Fruit fly (Drosophila melanogaster) whole organism, embryonic: ENCODE results near the gene in.

Source experiments
- Awh ChIP-seq: fragments of 200-800 bp; sonication (Bioruptor generic); IDR thresholded peaks from 2 replicates; pipeline ENCODE4, ENCODE4 v1.3.6; 2022; ENCODE audit warnings: missing biosample characterization, missing genetic modification characterization
- BEAF-32 ChIP-seq: fragments of 200-800 bp; sonication (Bioruptor generic); optimal IDR thresholded peaks from 3 replicates; lab custom pipeline; 2017; ENCODE audit warnings: missing biosample characterization, missing genetic modification characterization, mild to moderate bottlenecking, moderate library complexity, missing genetic modification reagents
- CG12104 ChIP-seq: fragments of 200-800 bp; sonication (Bioruptor generic); optimal IDR thresholded peaks from 3 replicates; lab custom pipeline; 2016; ENCODE audit warnings: missing biosample characterization, missing genetic modification characterization
- CG12769 ChIP-seq: fragments of 200-800 bp; sonication (Bioruptor generic); optimal IDR thresholded peaks from 2 replicates; lab custom pipeline; 2019; ENCODE audit warnings: missing biosample characterization, mild to moderate bottlenecking, missing genetic modification characterization, moderate library complexity
- CG13296 ChIP-seq: fragments of 200-800 bp; sonication (Bioruptor generic); optimal IDR thresholded peaks from 3 replicates; lab custom pipeline; 2018; ENCODE audit warnings: missing biosample characterization, mild to moderate bottlenecking, missing genetic modification characterization
- CG14667 ChIP-seq: fragments of 200-800 bp; sonication (Bioruptor generic); IDR thresholded peaks from 2 replicates; pipeline ENCODE4 v1.3.6; 2022; ENCODE audit warnings: missing biosample characterization, missing genetic modification characterization
- CG16813 ChIP-seq: fragments of 200-800 bp; sonication (Bioruptor generic); IDR thresholded peaks from 3 replicates; pipeline ENCODE4 v1.3.6; 2022; ENCODE audit warnings: missing biosample characterization, missing genetic modification characterization; ENCODE audit not compliant: partially characterized antibody
- CG17612 ChIP-seq: fragments of 200-800 bp; sonication (Bioruptor generic); IDR thresholded peaks from 2 replicates; pipeline ENCODE4 v1.3.6; 2022; ENCODE audit warnings: missing biosample characterization, missing genetic modification characterization
- CG18476 ChIP-seq: fragments of 200-800 bp; sonication (Bioruptor generic); optimal IDR thresholded peaks from 2 replicates; lab custom pipeline; 2016; ENCODE audit warnings: missing biosample characterization, mild to moderate bottlenecking, missing genetic modification characterization
- CG30403 ChIP-seq: fragments of 200-800 bp; sonication (Bioruptor generic); optimal IDR thresholded peaks from 3 replicates; lab custom pipeline; 2016; ENCODE audit warnings: missing biosample characterization, missing genetic modification characterization
- CG4328 ChIP-seq: fragments of 200-800 bp; sonication (Bioruptor generic); optimal IDR thresholded peaks from 3 replicates; lab custom pipeline; 2017; ENCODE audit warnings: missing biosample characterization, missing genetic modification reagents, missing genetic modification characterization
- CG4404 ChIP-seq: fragments of 200-800 bp; sonication (Bioruptor generic); IDR thresholded peaks from 2 replicates; pipeline ENCODE4 v1.3.6; 2022; ENCODE audit warnings: missing biosample characterization, missing genetic modification characterization
- CG4854 ChIP-seq: fragments of 200-800 bp; sonication (Bioruptor generic); optimal IDR thresholded peaks from 2 replicates; lab custom pipeline; 2016; ENCODE audit warnings: missing biosample characterization, missing genetic modification characterization, inconsistent platforms
- CG6175 ChIP-seq: fragments of 200-800 bp; sonication (Bioruptor generic); IDR thresholded peaks from 3 replicates; pipeline ENCODE4 v1.3.6; 2022; ENCODE audit warnings: missing biosample characterization, missing genetic modification characterization
- CG7271 ChIP-seq: fragments of 200-800 bp; sonication (Bioruptor generic); optimal IDR thresholded peaks from 2 replicates; lab custom pipeline; 2018; ENCODE audit warnings: missing biosample characterization, mild to moderate bottlenecking, missing genetic modification characterization, moderate library complexity
- CG7745 ChIP-seq: fragments of 200-800 bp; sonication (Bioruptor generic); optimal IDR thresholded peaks from 2 replicates; lab custom pipeline; 2018; ENCODE audit warnings: missing biosample characterization, mild to moderate bottlenecking, missing genetic modification characterization, moderate library complexity
- CG7987 ChIP-seq: fragments of 200-800 bp; sonication (Bioruptor generic); optimal IDR thresholded peaks from 2 replicates; lab custom pipeline; 2018; ENCODE audit warnings: missing biosample characterization, mild to moderate bottlenecking, missing genetic modification characterization, moderate library complexity
- CG9876 ChIP-seq: fragments of 200-800 bp; sonication (Bioruptor generic); optimal IDR thresholded peaks from 2 replicates; lab custom pipeline; 2016; ENCODE audit warnings: missing biosample characterization, missing genetic modification characterization
- Doc2 ChIP-seq: fragments of 200-800 bp; sonication (Bioruptor generic); IDR thresholded peaks from 2 replicates; pipeline ENCODE4 v1.3.6; 2022; ENCODE audit warnings: missing biosample characterization, missing genetic modification characterization
- E2f2 ChIP-seq: fragments of 200-800 bp; sonication (Bioruptor generic); IDR thresholded peaks from 2 replicates; pipeline ENCODE4 v1.3.6; 2022; ENCODE audit warnings: missing biosample characterization, missing genetic modification characterization
- Fer1 ChIP-seq: fragments of 200-800 bp; sonication (Bioruptor generic); optimal IDR thresholded peaks from 2 replicates; lab custom pipeline; 2017; ENCODE audit warnings: missing biosample characterization, mild to moderate bottlenecking, missing genetic modification characterization
- Gsc ChIP-seq: fragments of 200-800 bp; sonication (Bioruptor generic); IDR thresholded peaks from 2 replicates; pipeline ENCODE4 v1.3.6; 2022; ENCODE audit warnings: missing biosample characterization, missing genetic modification characterization
- Gug ChIP-seq: fragments of 200-800 bp; sonication (Bioruptor generic); IDR thresholded peaks from 4 replicates; pipeline ENCODE4 v1.3.6; 2022; ENCODE audit warnings: missing biosample characterization, missing genetic modification characterization
- Jarid2 ChIP-seq: fragments of 200-800 bp; sonication (Bioruptor generic); optimal IDR thresholded peaks from 3 replicates; lab custom pipeline; 2017; ENCODE audit warnings: mild to moderate bottlenecking, missing biosample characterization, missing genetic modification reagents, missing genetic modification characterization
- Lim3 ChIP-seq: fragments of 200-800 bp; sonication (Bioruptor generic); IDR thresholded peaks from 2 replicates; pipeline ENCODE4 v1.3.6; 2022; ENCODE audit warnings: missing biosample characterization, missing genetic modification characterization
- Oaz ChIP-seq: fragments of 200-800 bp; sonication (Bioruptor generic); IDR thresholded peaks from 2 replicates; pipeline ENCODE4 v1.3.6; 2022; ENCODE audit warnings: missing biosample characterization, missing genetic modification characterization
- Pdp1 ChIP-seq, 2 experiments: fragments of 200-800 bp; sonication (Bioruptor generic); optimal IDR thresholded peaks; 3 replicates each; lab custom pipeline; 2016; ENCODE audit warnings: missing biosample characterization in 2 of 2, missing genetic modification characterization in 2 of 2, mild to moderate bottlenecking in 1 of 2, moderate library complexity in 1 of 2
- cas ChIP-seq: fragments of 200-800 bp; sonication (Bioruptor generic); IDR thresholded peaks from 2 replicates; pipeline ENCODE4 v1.3.6; 2022; ENCODE audit warnings: missing biosample characterization, missing genetic modification characterization
- chinmo ChIP-seq: fragments of 200-800 bp; sonication (Bioruptor generic); IDR thresholded peaks from 4 replicates; pipeline ENCODE4 v1.3.6; 2022; ENCODE audit warnings: missing biosample characterization, missing genetic modification characterization; ENCODE audit not compliant: partially characterized antibody
- corto ChIP-seq: fragments of 200-800 bp; sonication (Bioruptor generic); optimal IDR thresholded peaks from 2 replicates; lab custom pipeline; 2016; ENCODE audit warnings: missing biosample characterization, mild to moderate bottlenecking, missing genetic modification characterization, moderate library complexity
- fd96Cb ChIP-seq: fragments of 200-800 bp; sonication (Bioruptor generic); optimal IDR thresholded peaks from 2 replicates; lab custom pipeline; 2018; ENCODE audit warnings: missing biosample characterization, mild to moderate bottlenecking, missing genetic modification characterization, moderate library complexity
- gsb ChIP-seq: fragments of 200-800 bp; sonication (Bioruptor generic); IDR thresholded peaks from 2 replicates; pipeline ENCODE4 v1.3.6; 2022; ENCODE audit warnings: missing biosample characterization, missing genetic modification characterization
- inv ChIP-seq: fragments of 200-800 bp; sonication (Bioruptor generic); IDR thresholded peaks from 2 replicates; pipeline ENCODE4 v1.3.6; 2022; ENCODE audit warnings: missing biosample characterization, missing genetic modification characterization; ENCODE audit not compliant: partially characterized antibody
- jigr1 ChIP-seq: fragments of 200-800 bp; sonication (Bioruptor generic); IDR thresholded peaks from 3 replicates; pipeline ENCODE4 v1.3.6; 2022; ENCODE audit warnings: missing biosample characterization, missing genetic modification characterization
- kah ChIP-seq: fragments of 200-800 bp; sonication (Bioruptor generic); optimal IDR thresholded peaks from 2 replicates; lab custom pipeline; 2018; ENCODE audit warnings: missing biosample characterization, mild to moderate bottlenecking, missing genetic modification characterization
- ken ChIP-seq: fragments of 200-800 bp; sonication (Bioruptor generic); IDR thresholded peaks from 3 replicates; pipeline ENCODE4 v1.3.6; 2022; ENCODE audit warnings: missing biosample characterization, missing genetic modification characterization
- odd ChIP-seq: fragments of 200-800 bp; sonication (Bioruptor generic); optimal IDR thresholded peaks from 2 replicates; lab custom pipeline; 2017; ENCODE audit warnings: missing biosample characterization, mild to moderate bottlenecking, missing genetic modification characterization
- otp ChIP-seq: fragments of 200-800 bp; sonication (Bioruptor generic); IDR thresholded peaks from 3 replicates; pipeline ENCODE4, ENCODE4 v1.3.6; 2022; ENCODE audit warnings: missing biosample characterization, missing genetic modification characterization
- pan ChIP-seq, 4 experiments: fragments of >200 bp in 3 of 4; fragments of 200-800 bp in 1 of 4; sonication (Bioruptor generic) in 1 of 4; optimal IDR thresholded peaks in 3 of 4; IDR thresholded peaks in 1 of 4; 2 replicates each; pipeline versions ENCODE4 v1.3.6 to Lab custom; 2017 to 2022; ENCODE audit warnings: missing biosample characterization in 2 of 4, missing genetic modification characterization in 2 of 4, mixed read lengths in 1 of 4
- pzg ChIP-seq: fragments of 200-800 bp; sonication (Bioruptor generic); optimal IDR thresholded peaks from 3 replicates; lab custom pipeline; 2018; ENCODE audit warnings: missing biosample characterization, mild to moderate bottlenecking, missing genetic modification characterization, moderate library complexity
- seq ChIP-seq: fragments of 200-800 bp; sonication (Bioruptor generic); IDR thresholded peaks from 2 replicates; pipeline ENCODE4 v1.3.6; 2022; ENCODE audit warnings: missing biosample characterization, missing genetic modification characterization
- sna ChIP-seq: fragments of 200-800 bp; sonication (Bioruptor generic); IDR thresholded peaks from 2 replicates; pipeline ENCODE4 v1.3.6; 2022; ENCODE audit warnings: missing biosample characterization, missing genetic modification characterization; ENCODE audit not compliant: partially characterized antibody
- sob ChIP-seq: fragments of 200-800 bp; sonication (Bioruptor generic); IDR thresholded peaks from 2 replicates; pipeline ENCODE4 v1.3.6; 2022; ENCODE audit warnings: missing biosample characterization, missing genetic modification characterization
- tio ChIP-seq: fragments of 200-800 bp; sonication (Bioruptor generic); optimal IDR thresholded peaks from 2 replicates; lab custom pipeline; 2017; ENCODE audit warnings: missing biosample characterization, missing genetic modification characterization, inconsistent platforms
- tx ChIP-seq: fragments of 200-800 bp; sonication (Bioruptor generic); optimal IDR thresholded peaks from 2 replicates; lab custom pipeline; 2016; ENCODE audit warnings: missing biosample characterization, missing genetic modification characterization
- z ChIP-seq: fragments of 200-800 bp; sonication (Bioruptor generic); IDR thresholded peaks from 3 replicates; pipeline ENCODE4 v1.3.6; 2022; ENCODE audit warnings: missing biosample characterization, missing genetic modification characterization

The in gene

DNA sequence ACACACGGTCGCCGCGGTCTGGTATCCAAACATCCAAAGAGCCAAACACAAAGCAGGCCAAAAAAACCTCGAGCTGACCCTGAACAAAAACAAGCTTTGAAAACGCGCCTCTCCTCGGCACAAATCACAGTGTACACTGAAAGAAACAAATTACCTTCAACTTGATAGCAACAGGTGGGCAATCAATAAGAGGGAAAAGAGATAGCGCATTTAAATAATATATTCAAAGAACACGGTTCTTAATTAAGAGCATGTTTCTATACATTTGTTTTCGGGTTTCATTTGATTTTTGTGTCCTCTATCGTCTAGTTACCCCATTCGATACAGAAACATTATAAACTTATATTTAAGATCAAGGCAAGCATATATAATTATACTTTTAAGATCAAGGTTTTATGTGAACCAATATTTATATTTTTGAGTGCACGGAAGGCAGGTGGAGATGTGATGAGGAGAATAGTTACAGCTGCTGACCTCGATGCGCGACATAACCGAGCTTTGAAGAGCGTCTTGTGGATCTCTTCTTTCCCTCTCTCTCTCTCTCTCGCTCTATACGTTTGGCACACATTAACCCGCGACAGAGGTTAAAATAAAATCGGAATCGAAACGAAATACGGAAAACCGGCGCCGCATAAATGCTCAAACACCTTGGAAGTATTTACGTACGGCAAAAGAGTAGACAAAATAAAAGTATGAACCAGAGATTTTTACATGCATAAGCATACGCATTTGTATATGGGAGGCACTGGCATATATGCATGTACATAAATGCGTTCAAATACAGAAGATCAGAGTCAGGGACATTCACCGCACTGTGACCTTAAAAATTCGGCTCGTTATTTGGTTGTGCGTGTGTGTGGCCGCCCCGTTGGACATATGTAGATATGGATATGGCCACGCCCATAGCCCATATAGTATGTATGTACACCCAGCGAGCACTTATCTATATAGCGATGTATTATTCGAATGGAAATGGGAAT is 31.5 kb downstream of the in start (continued):
- TF ChIP-seq gsb (peak; percentile 73), cas (GFP tag; lab: Robert Waterston, UW) (no peak), pan (optimal IDR thresholded peaks at IDR 0.05; lab: Kevin White, UChicago) (no peak), pan (GFP tag; optimal IDR thresholded peaks at IDR 0.05 in 1 of 2, IDR thresholded peaks at IDR 0.05 in 1 of 2) (peak in 1 of 2 experiments; percentile 73), CG12769 (tag; lab: Kevin White, UChicago) (peak; percentile 56), Fer1 (peak; percentile 85), ken (peak; percentile 59; the same call in 2 of the 3 replicates), CG14667 (GFP tag; lab: Robert Waterston, UW) (peak; percentile 47), Gsc (GFP tag; lab: Robert Waterston, UW) (no peak), Jarid2 (GFP tag; lab: Kevin White, UChicago) (peak; percentile 66), z (GFP tag; lab: Robert Waterston, UW) (no peak), sna (GFP tag; lab: Robert Waterston, UW) (no peak), tx (GFP tag; lab: Kevin White, UChicago) (peak; percentile 75), Gug (GFP tag; lab: Robert Waterston, UW) (peak; percentile 60; the same call in 3 of the 4 replicates), corto (peak; percentile 71), sob (GFP tag; lab: Robert Waterston, UW) (peak; percentile 70; the same call in 1 of the 2 replicates), Awh (peak; percentile 80)
- TF ChIP-seq, all 482 proteins: peak for 383

DNA sequence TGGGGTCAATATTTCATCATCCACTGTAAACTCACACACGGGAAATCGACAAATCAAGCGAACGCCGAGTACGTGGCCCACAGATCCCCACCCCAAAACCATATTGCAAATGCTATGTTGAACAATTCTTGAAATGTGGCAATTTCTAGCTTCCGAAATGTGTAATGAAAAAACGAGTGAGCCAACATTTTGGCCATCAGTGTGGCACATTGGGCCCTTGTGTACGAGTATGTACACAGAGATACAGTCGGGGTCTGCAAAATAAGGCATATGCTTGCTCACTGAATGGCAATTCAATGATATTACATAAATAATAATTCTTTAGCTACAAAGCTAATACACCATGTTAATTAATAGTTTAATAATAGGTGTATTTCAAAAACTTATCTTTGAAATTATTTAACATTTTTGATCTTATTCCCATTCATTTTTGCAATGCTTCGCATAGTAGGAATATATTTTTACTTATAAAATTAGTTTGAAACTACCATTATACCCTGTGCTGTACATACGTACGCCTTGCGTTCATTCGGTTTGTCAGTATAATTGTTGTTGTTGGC is 32.6 kb downstream of the in start:
- TF ChIP-seq CG6175 (GFP tag; lab: Robert Waterston, UW) (0 out of 3 replicates have a peak, but pooled peaks have one; percentile 41), jigr1 (GFP tag; lab: Robert Waterston, UW) (peak; percentile 58; the same call in 1 of the 3 replicates), CG13296 (GFP tag; lab: Kevin White, UChicago) (peak; percentile 92), inv (GFP tag; lab: Robert Waterston, UW) (no peak), odd (peak; percentile 90), Doc2 (GFP tag; lab: Robert Waterston, UW) (no peak), CG7987 (GFP tag; lab: Kevin White, UChicago) (peak; percentile 69), seq (GFP tag; lab: Robert Waterston, UW) (peak; percentile 84), otp (GFP tag; lab: Robert Waterston, UW) (peak; percentile 74; the same call in 1 of the 3 replicates), chinmo (GFP tag; lab: Robert Waterston, UW) (no peak), CG12104 (peak; percentile 83), E2f2 (GFP tag; lab: Robert Waterston, UW) (peak; percentile 64; the same call in 1 of the 2 replicates), CG7271 (tag; lab: Kevin White, UChicago) (no peak), pzg (GFP tag; lab: Kevin White, UChicago) (peak; percentile 2), Gsc (GFP tag; lab: Robert Waterston, UW) (no peak), CG16813 (no peak), CG4404 (GFP tag; lab: Robert Waterston, UW) (peak; percentile 67), CG18476 (GFP tag; lab: Kevin White, UChicago) (peak; percentile 85), Pdp1 (GFP tag; optimal IDR thresholded peaks at IDR 0.05; lab: Kevin White, UChicago) (peak; percentile 81 to 88), CG9876 (peak; percentile 62), CG30403 (GFP tag; lab: Kevin White, UChicago) (peak; percentile 92), fd96Cb (tag; lab: Kevin White, UChicago) (peak; percentile 84), CG17612 (GFP tag; lab: Robert Waterston, UW) (peak; percentile 55; the same call in 1 of the 2 replicates), BEAF-32 (GFP tag; lab: Kevin White, UChicago) (no peak), Oaz (peak; percentile 69), CG4854 (GFP tag; lab: Kevin White, UChicago) (peak; percentile 75), CG4328 (peak; percentile 87), tio (GFP tag; lab: Kevin White, UChicago) (peak; percentile 91), kah (GFP tag; lab: Kevin White, UChicago) (peak; percentile 70), CG7745 (tag; lab: Kevin White, UChicago) (no peak), Lim3 (GFP tag; lab: Robert Waterston, UW) (peak; percentile 52; the same call in 1 of the 2 replicates)
